Worm (Caenorhabditis elegans) whole organism, late embryonic: ENCODE results near the gene ceh-82.

Experiments
- ahr-1 ChIP-seq: sonication (generic microtip); optimal IDR thresholded peaks from 2 replicates; lab custom pipeline; 2016; ENCODE audit warnings: missing genetic modification characterization, missing compliant biosample characterization
- ama-1 ChIP-seq: fragments of 150-350 bp; optimal IDR thresholded peaks from 2 replicates; lab custom pipeline; 2014
- ceh-45 ChIP-seq: fragments of 200-800 bp; sonication (Bioruptor generic); IDR thresholded peaks from 2 replicates; pipeline ENCODE4 v1.3.6; 2022; ENCODE audit warnings: missing genetic modification reagents, missing genetic modification characterization, missing compliant biosample characterization
- nfya-1 ChIP-seq: sonication (generic microtip); optimal IDR thresholded peaks from 2 replicates; lab custom pipeline; 2017; ENCODE audit warnings: missing genetic modification characterization, mild to moderate bottlenecking, missing compliant biosample characterization, antibody characterized with exemption, moderate library complexity
- nhr-11 ChIP-seq: fragments of 150-350 bp; optimal IDR thresholded peaks from 2 replicates; lab custom pipeline; 2014; ENCODE audit warnings: missing biosample characterization, missing genetic modification characterization
- pag-3 ChIP-seq: sonication (generic microtip); optimal IDR thresholded peaks from 2 replicates; lab custom pipeline; 2016; ENCODE audit warnings: missing compliant biosample characterization, missing genetic modification characterization, borderline replicate concordance
- unc-86 ChIP-seq: sonication (generic microtip); optimal IDR thresholded peaks from 2 replicates; lab custom pipeline; 2016; ENCODE audit warnings: missing genetic modification characterization, missing compliant biosample characterization

- TF ChIP-seq nhr-11 (no peak), ama-1 (lab: Kevin White, UChicago) (no peak), ceh-45 (no peak), ahr-1 (tag; lab: Kevin White, UChicago) (no peak), unc-86 (no peak), nfya-1 (no peak), pag-3 (tag; lab: Kevin White, UChicago) (no peak)
Measured at ce11 chrII:1750413-1750812, 18.4 kb downstream of the ceh-82 start, which contains the start of the genes F36H5.13 and F36H5.8.
